Worm (Caenorhabditis elegans): ENCODE data around the gene trr-1.

- no peak for TF ChIP-seq lin-13 (tag; optimal IDR thresholded peaks at IDR 0.05)
- no peak for TF ChIP-seq sptf-1 (tag; optimal IDR thresholded peaks at IDR 0.05)
These were observed 55.0 kb downstream of the trr-1 start for ce11 chrII:11620630-11621246.

All from whole organism, mixed stage, embryonic.